Worm (Caenorhabditis elegans): ENCODE data around the gene str-187.

DNA sequence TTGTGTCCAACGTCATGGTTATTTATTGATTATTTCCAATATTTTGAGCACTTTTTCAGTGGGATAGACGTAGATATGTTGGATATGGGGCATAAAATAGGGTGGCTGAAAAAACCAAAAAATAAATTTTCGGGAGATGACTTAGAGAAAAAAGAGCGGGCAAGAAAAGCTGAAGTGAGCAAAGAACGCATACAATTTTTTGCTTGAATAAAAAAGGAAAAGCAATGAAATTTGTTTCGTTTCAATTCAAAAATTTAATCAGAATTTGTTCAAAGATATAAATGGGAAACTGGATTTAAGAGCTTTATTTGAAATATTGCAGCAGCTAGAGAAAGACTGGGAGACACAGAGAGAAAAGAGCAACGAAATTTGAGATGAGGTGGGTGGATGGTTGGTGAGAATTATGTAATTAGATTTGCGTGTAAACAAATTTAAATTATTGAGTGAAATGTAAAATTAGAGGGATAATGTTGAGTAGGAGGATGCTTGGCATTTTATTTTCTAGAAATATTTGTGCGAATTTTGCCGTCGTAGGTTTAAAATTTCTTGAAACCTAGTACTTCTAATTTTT, 26.3 kb downstream of the str-187 start, which contains the start of the genes T28F3.11 and slc-17.4:
- TF ChIP-seq him-1 (tag; optimal IDR thresholded peaks at IDR 0.05), result no peak
- TF ChIP-seq W03F9.2 (tag; optimal IDR thresholded peaks at IDR 0.05), result no peak
- no peak for TF ChIP-seq dao-5 (tag; optimal IDR thresholded peaks at IDR 0.05)
